Fruit fly (Drosophila melanogaster) whole organism, embryonic: ENCODE results near the gene ClC-c.
A peak's percentile ranks its signal among the peaks of the same experiment; 100 is the strongest.

Experiments used
- Ada2b ChIP-seq: fragments of 200-800 bp; sonication (Bioruptor generic); IDR thresholded peaks from 2 replicates; pipeline ENCODE4 v1.3.6; 2022; ENCODE audit warnings: missing biosample characterization, missing genetic modification characterization
- Aef1 ChIP-seq: fragments of 200-800 bp; sonication (Bioruptor generic); IDR thresholded peaks from 3 replicates; pipeline ENCODE4 v1.3.6; 2022; ENCODE audit warnings: missing biosample characterization, missing genetic modification characterization
- Atf-2 ChIP-seq: fragments of 200-800 bp; sonication (Bioruptor generic); optimal IDR thresholded peaks from 2 replicates; lab custom pipeline; 2016; ENCODE audit warnings: missing biosample characterization, missing genetic modification characterization
- CG10431 ChIP-seq: fragments of 200-800 bp; sonication (Bioruptor generic); optimal IDR thresholded peaks from 3 replicates; lab custom pipeline; 2018; ENCODE audit warnings: missing biosample characterization, mild to moderate bottlenecking, missing genetic modification characterization
- CG12071 ChIP-seq: fragments of 200-800 bp; sonication (Bioruptor generic); optimal IDR thresholded peaks from 3 replicates; lab custom pipeline; 2018; ENCODE audit warnings: missing biosample characterization, mild to moderate bottlenecking, missing genetic modification characterization
- CG12391 ChIP-seq: fragments of 200-800 bp; sonication (Bioruptor generic); optimal IDR thresholded peaks from 3 replicates; lab custom pipeline; 2018; ENCODE audit warnings: missing biosample characterization, mild to moderate bottlenecking, missing genetic modification characterization, moderate library complexity
- CG13624 ChIP-seq: fragments of 200-800 bp; sonication (Bioruptor generic); optimal IDR thresholded peaks from 2 replicates; lab custom pipeline; 2016; ENCODE audit warnings: missing biosample characterization, missing genetic modification characterization
- CG13894 ChIP-seq: fragments of 200-800 bp; sonication (Bioruptor generic); optimal IDR thresholded peaks from 3 replicates; lab custom pipeline; 2018; ENCODE audit warnings: missing biosample characterization, mild to moderate bottlenecking, missing genetic modification characterization, moderate library complexity
- CG14860 ChIP-seq: fragments of 200-800 bp; sonication (Bioruptor generic); IDR thresholded peaks from 3 replicates; pipeline ENCODE4 v1.3.6; 2022; ENCODE audit warnings: missing biosample characterization, missing genetic modification characterization; ENCODE audit not compliant: partially characterized antibody
- CG15011 ChIP-seq: fragments of 200-800 bp; sonication (Bioruptor generic); optimal IDR thresholded peaks from 3 replicates; lab custom pipeline; 2018; ENCODE audit warnings: missing biosample characterization, mild to moderate bottlenecking, missing genetic modification characterization
- CG17612 ChIP-seq: fragments of 200-800 bp; sonication (Bioruptor generic); IDR thresholded peaks from 2 replicates; pipeline ENCODE4 v1.3.6; 2022; ENCODE audit warnings: missing biosample characterization, missing genetic modification characterization
- CG17829 ChIP-seq: fragments of 200-800 bp; optimal IDR thresholded peaks from 2 replicates; lab custom pipeline; 2019; ENCODE audit warnings: missing biosample characterization, mild to moderate bottlenecking, missing genetic modification characterization, moderate library complexity
- CG17912 ChIP-seq: fragments of 200-800 bp; sonication (Bioruptor generic); optimal IDR thresholded peaks from 2 replicates; lab custom pipeline; 2018; ENCODE audit warnings: missing biosample characterization, mild to moderate bottlenecking, missing genetic modification characterization
- CG1832 ChIP-seq: fragments of 200-800 bp; sonication (Bioruptor generic); optimal IDR thresholded peaks from 2 replicates; lab custom pipeline; 2017; ENCODE audit warnings: missing biosample characterization, mild to moderate bottlenecking, missing genetic modification characterization, inconsistent platforms
- CG18619 ChIP-seq: fragments of 200-800 bp; sonication (Bioruptor generic); optimal IDR thresholded peaks from 3 replicates; lab custom pipeline; 2017; ENCODE audit warnings: missing biosample characterization, mild to moderate bottlenecking, missing genetic modification characterization
- CG30431 ChIP-seq: fragments of 200-800 bp; sonication (Bioruptor generic); optimal IDR thresholded peaks from 2 replicates; lab custom pipeline; 2017; ENCODE audit warnings: missing biosample characterization, missing genetic modification characterization
- CG32772 ChIP-seq: fragments of 200-800 bp; sonication (Bioruptor generic); IDR thresholded peaks from 2 replicates; pipeline ENCODE4 v1.3.6; 2022; ENCODE audit warnings: missing biosample characterization, missing genetic modification characterization
- CG34422 ChIP-seq: fragments of 200-800 bp; sonication (Bioruptor generic); IDR thresholded peaks from 3 replicates; pipeline ENCODE4 v1.3.6; 2022; ENCODE audit warnings: missing biosample characterization, missing genetic modification characterization
- CG4854 ChIP-seq: fragments of 200-800 bp; sonication (Bioruptor generic); optimal IDR thresholded peaks from 2 replicates; lab custom pipeline; 2016; ENCODE audit warnings: missing biosample characterization, missing genetic modification characterization, inconsistent platforms
- CG8290 ChIP-seq, 3 experiments: fragments of 200-800 bp; sonication (Bioruptor generic); optimal IDR thresholded peaks; 2 replicates each; lab custom pipeline; 2016 to 2019; ENCODE audit warnings: missing biosample characterization in 3 of 3, missing genetic modification characterization in 3 of 3, mild to moderate bottlenecking in 2 of 3, moderate library complexity in 1 of 3
- CG8765 ChIP-seq: fragments of 200-800 bp; sonication (Bioruptor generic); IDR thresholded peaks from 2 replicates; pipeline ENCODE4 v1.3.6; 2022; ENCODE audit warnings: missing biosample characterization, missing genetic modification characterization
- CG8944 ChIP-seq: fragments of 200-800 bp; sonication (Bioruptor generic); optimal IDR thresholded peaks from 3 replicates; lab custom pipeline; 2016; ENCODE audit warnings: missing biosample characterization, missing genetic modification characterization
- CG9437 ChIP-seq: fragments of 200-800 bp; sonication (Bioruptor generic); optimal IDR thresholded peaks from 2 replicates; lab custom pipeline; 2018; ENCODE audit warnings: missing biosample characterization, mild to moderate bottlenecking, missing genetic modification characterization
- CG9876 ChIP-seq: fragments of 200-800 bp; sonication (Bioruptor generic); optimal IDR thresholded peaks from 2 replicates; lab custom pipeline; 2016; ENCODE audit warnings: missing biosample characterization, missing genetic modification characterization
- CrebB ChIP-seq: fragments of 200-800 bp; sonication (Bioruptor generic); optimal IDR thresholded peaks from 3 replicates; lab custom pipeline; 2018; ENCODE audit warnings: missing biosample characterization, mild to moderate bottlenecking, missing genetic modification characterization
- Dek ChIP-seq: fragments of 200-800 bp; sonication (Bioruptor generic); optimal IDR thresholded peaks from 3 replicates; lab custom pipeline; 2019; ENCODE audit warnings: missing biosample characterization, mild to moderate bottlenecking, missing genetic modification characterization, moderate library complexity
- Ets97D ChIP-seq: fragments of 200-800 bp; sonication (Bioruptor generic); optimal IDR thresholded peaks from 3 replicates; lab custom pipeline; 2016; ENCODE audit warnings: missing biosample characterization, missing genetic modification characterization
- Hr3 ChIP-seq: fragments of 200-800 bp; sonication (Bioruptor generic); optimal IDR thresholded peaks from 3 replicates; lab custom pipeline; 2016; ENCODE audit warnings: missing biosample characterization, missing genetic modification characterization
- Hr39 ChIP-seq: fragments of >200 bp; optimal IDR thresholded peaks from 2 replicates; lab custom pipeline; 2017
- Mad ChIP-seq: fragments of 200-800 bp; sonication (Bioruptor generic); optimal IDR thresholded peaks from 2 replicates; lab custom pipeline; 2016; ENCODE audit warnings: missing biosample characterization, missing genetic modification characterization
- Nf-YA ChIP-seq: fragments of 200-800 bp; sonication (Bioruptor generic); IDR thresholded peaks from 2 replicates; pipeline ENCODE4 v1.3.6; 2022; ENCODE audit warnings: missing biosample characterization, missing genetic modification characterization
- Nf-YC ChIP-seq: fragments of 200-800 bp; optimal IDR thresholded peaks from 3 replicates; lab custom pipeline; 2019; ENCODE audit warnings: missing biosample characterization, mild to moderate bottlenecking, missing genetic modification characterization, moderate library complexity
- amos ChIP-seq: fragments of 200-800 bp; sonication (Bioruptor generic); IDR thresholded peaks from 2 replicates; pipeline ENCODE4 v1.3.6; 2022; ENCODE audit warnings: missing biosample characterization, missing genetic modification characterization; ENCODE audit not compliant: partially characterized antibody
- az2 ChIP-seq: fragments of 200-800 bp; sonication (Bioruptor generic); optimal IDR thresholded peaks from 3 replicates; lab custom pipeline; 2016; ENCODE audit warnings: missing biosample characterization, missing genetic modification characterization
- bigmax ChIP-seq: fragments of 200-800 bp; sonication (Bioruptor generic); optimal IDR thresholded peaks from 2 replicates; lab custom pipeline; 2018; ENCODE audit warnings: missing biosample characterization, mild to moderate bottlenecking, missing genetic modification characterization
- cas ChIP-seq: fragments of 200-800 bp; sonication (Bioruptor generic); IDR thresholded peaks from 2 replicates; pipeline ENCODE4 v1.3.6; 2022; ENCODE audit warnings: missing biosample characterization, missing genetic modification characterization
- ci ChIP-seq: fragments of 200-800 bp; sonication (Bioruptor generic); IDR thresholded peaks from 3 replicates; pipeline ENCODE4 v1.3.6; 2022; ENCODE audit warnings: missing biosample characterization, missing genetic modification characterization
- crol ChIP-seq: fragments of 200-800 bp; sonication (Bioruptor generic); IDR thresholded peaks from 2 replicates; pipeline ENCODE4 v1.3.6; 2022; ENCODE audit warnings: missing biosample characterization, missing genetic modification characterization
- cwo ChIP-seq: fragments of 200-800 bp; sonication (Bioruptor generic); optimal IDR thresholded peaks from 3 replicates; lab custom pipeline; 2017; ENCODE audit warnings: missing biosample characterization, missing genetic modification characterization, mild to moderate bottlenecking, moderate library complexity, missing genetic modification reagents
- da ChIP-seq: fragments of 200-800 bp; sonication (Bioruptor generic); optimal IDR thresholded peaks from 2 replicates; lab custom pipeline; 2016; ENCODE audit warnings: missing biosample characterization, missing genetic modification characterization
- danr ChIP-seq: fragments of 200-800 bp; sonication (Bioruptor generic); IDR thresholded peaks from 2 replicates; pipeline ENCODE4 v1.3.6; 2022; ENCODE audit warnings: missing biosample characterization, missing genetic modification characterization
- dmrt11E ChIP-seq: fragments of 200-800 bp; sonication (Bioruptor generic); optimal IDR thresholded peaks from 3 replicates; lab custom pipeline; 2018; ENCODE audit warnings: missing biosample characterization, mild to moderate bottlenecking, missing genetic modification characterization, moderate library complexity
- eve ChIP-seq, 2 experiments: fragments of >200 bp; optimal IDR thresholded peaks; 2 replicates each; lab custom pipeline; 2017; ENCODE audit warnings: missing biosample characterization in 2 of 2, missing genetic modification characterization in 2 of 2
- hth ChIP-seq: fragments of >200 bp; optimal IDR thresholded peaks from 2 replicates; lab custom pipeline; 2017; ENCODE audit warnings: inconsistent platforms
- jumu ChIP-seq: fragments of 200-800 bp; sonication (Bioruptor generic); optimal IDR thresholded peaks from 3 replicates; lab custom pipeline; 2016; ENCODE audit warnings: missing biosample characterization, missing genetic modification characterization
- knrl ChIP-seq: fragments of 200-800 bp; sonication (Bioruptor generic); IDR thresholded peaks from 3 replicates; pipeline ENCODE4 v1.3.6; 2022; ENCODE audit warnings: missing biosample characterization, missing genetic modification characterization; ENCODE audit not compliant: partially characterized antibody
- ssp ChIP-seq: fragments of 200-800 bp; sonication (Bioruptor generic); IDR thresholded peaks from 2 replicates; pipeline ENCODE4 v1.3.6; 2022; ENCODE audit warnings: missing biosample characterization, missing genetic modification characterization
- tio ChIP-seq: fragments of 200-800 bp; sonication (Bioruptor generic); optimal IDR thresholded peaks from 2 replicates; lab custom pipeline; 2017; ENCODE audit warnings: missing biosample characterization, missing genetic modification characterization, inconsistent platforms
- tna ChIP-seq: fragments of 200-800 bp; sonication (Bioruptor generic); IDR thresholded peaks from 2 replicates; pipeline ENCODE4 v1.3.6; 2022; ENCODE audit warnings: missing biosample characterization, missing genetic modification characterization; ENCODE audit not compliant: partially characterized antibody
- tup ChIP-seq: fragments of 200-800 bp; sonication (Bioruptor generic); optimal IDR thresholded peaks from 2 replicates; lab custom pipeline; 2016; ENCODE audit warnings: missing biosample characterization, mild to moderate bottlenecking, missing genetic modification characterization, moderate library complexity
- vvl ChIP-seq: fragments of 200-800 bp; sonication (Bioruptor generic); IDR thresholded peaks from 2 replicates; pipeline ENCODE4 v1.3.6; 2022; ENCODE audit warnings: missing biosample characterization, missing genetic modification characterization

ClC-c gene

dm6 chr3L:16087323-16087816 is 2.9 kb upstream of the ClC-c start, which contains the start of gene Tasp1 (continued):
- TF ChIP-seq CG1832 (GFP tag; lab: Kevin White, UChicago) (no peak), CG12391 (tag; lab: Kevin White, UChicago) (peak; percentile 81), CG30431 (no peak), CG12071 (GFP tag; lab: Kevin White, UChicago) (no peak), jumu (no peak), CG10431 (no peak), CG8765 (GFP tag; lab: Robert Waterston, UW) (no peak), Ada2b (GFP tag; lab: Robert Waterston, UW) (peak; percentile 62), CG13894 (tag; lab: Kevin White, UChicago) (no peak), az2 (GFP tag; lab: Kevin White, UChicago) (peak; percentile 58), Nf-YC (tag; lab: Kevin White, UChicago) (no peak), tna (no peak), ci (peak; percentile 46; the same call in 2 of the 3 replicates), Nf-YA (GFP tag; lab: Robert Waterston, UW) (peak; percentile 39; the same call in 1 of the 2 replicates), danr (GFP tag; lab: Robert Waterston, UW) (no peak), CG32772 (peak; percentile 63), CG17612 (GFP tag; lab: Robert Waterston, UW) (no peak), eve (GFP tag; optimal IDR thresholded peaks at IDR 0.05; lab: Kevin White, UChicago) (no peak), CG8944 (no peak), dmrt11E (tag; lab: Kevin White, UChicago) (peak; percentile 70), CG15011 (GFP tag; lab: Kevin White, UChicago) (no peak), Hr39 (no peak), CG17829 (peak; percentile 80), CG34422 (GFP tag; lab: Robert Waterston, UW) (peak; percentile 87; the same call in 2 of the 3 replicates), amos (GFP tag; lab: Robert Waterston, UW) (peak; percentile 28; the same call in 1 of the 2 replicates), CG13624 (GFP tag; lab: Kevin White, UChicago) (no peak), ssp (GFP tag; lab: Robert Waterston, UW) (peak; percentile 47), Dek (tag; lab: Kevin White, UChicago) (peak; percentile 81), CG9437 (GFP tag; lab: Kevin White, UChicago) (peak; percentile 47), tup (GFP tag; lab: Kevin White, UChicago) (peak; percentile 16), Hr3 (GFP tag; lab: Kevin White, UChicago) (peak; percentile 49), CG17912 (no peak), CG4854 (GFP tag; lab: Kevin White, UChicago) (no peak), tio (GFP tag; lab: Kevin White, UChicago) (no peak), CG18619 (peak; percentile 56), cwo (GFP tag; lab: Kevin White, UChicago) (no peak), CG9876 (no peak), cas (peak; percentile 71; the same call in 1 of the 2 replicates), bigmax (no peak), hth (no peak), knrl (no peak; the same call in 2 of the 3 replicates), Mad (GFP tag; lab: Kevin White, UChicago) (peak; percentile 21), CG8290 (GFP tag; optimal IDR thresholded peaks at IDR 0.05; lab: Kevin White, UChicago) (no peak), CG8290 (tag; optimal IDR thresholded peaks at IDR 0.05; lab: Kevin White, UChicago) (peak in 1 of 2 experiments; percentile 54), da (GFP tag; lab: Kevin White, UChicago) (no peak), Aef1 (GFP tag; lab: Robert Waterston, UW) (peak; percentile 60), Atf-2 (GFP tag; lab: Kevin White, UChicago) (no peak), CrebB (tag; lab: Kevin White, UChicago) (no peak), Ets97D (GFP tag; lab: Kevin White, UChicago) (no peak), vvl (GFP tag; lab: Robert Waterston, UW) (peak; percentile 86), CG14860 (no peak), crol (GFP tag; lab: Robert Waterston, UW) (no peak)
